Worm (Caenorhabditis elegans): ENCODE measurements around the gene srx-21.

srx-21 gene

DNA sequence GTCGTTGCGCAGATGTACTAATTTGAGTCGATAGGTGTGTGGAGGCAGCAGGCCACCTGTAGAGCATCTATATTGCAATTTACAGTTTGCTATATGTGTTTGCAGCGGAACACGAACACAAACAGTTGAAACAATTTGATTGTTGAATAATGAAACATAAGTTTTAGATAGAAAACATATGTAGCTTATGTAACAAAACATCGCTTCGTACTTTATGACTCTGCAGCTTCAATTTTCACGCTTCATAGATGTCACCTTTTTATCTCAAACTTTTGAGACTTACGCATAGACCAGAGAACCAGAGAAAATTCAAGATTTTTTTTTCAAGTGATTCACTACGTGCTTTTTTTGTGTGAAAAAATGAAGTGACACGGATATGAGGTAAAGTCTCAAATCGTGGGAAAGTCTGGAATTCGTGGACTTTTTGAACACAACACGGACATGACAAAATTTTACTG is 47.1 kb downstream of the srx-21 start, which contains the start of gene fbxb-72 (continued):
- TF ChIP-seq ama-1 (optimal IDR thresholded peaks at IDR 0.05) (peak; percentile 98), nhr-6 (tag; optimal IDR thresholded peaks at IDR 0.05) (peak; percentile 63), nhr-21 (tag; optimal IDR thresholded peaks at IDR 0.05) (peak; percentile 95)

DNA sequence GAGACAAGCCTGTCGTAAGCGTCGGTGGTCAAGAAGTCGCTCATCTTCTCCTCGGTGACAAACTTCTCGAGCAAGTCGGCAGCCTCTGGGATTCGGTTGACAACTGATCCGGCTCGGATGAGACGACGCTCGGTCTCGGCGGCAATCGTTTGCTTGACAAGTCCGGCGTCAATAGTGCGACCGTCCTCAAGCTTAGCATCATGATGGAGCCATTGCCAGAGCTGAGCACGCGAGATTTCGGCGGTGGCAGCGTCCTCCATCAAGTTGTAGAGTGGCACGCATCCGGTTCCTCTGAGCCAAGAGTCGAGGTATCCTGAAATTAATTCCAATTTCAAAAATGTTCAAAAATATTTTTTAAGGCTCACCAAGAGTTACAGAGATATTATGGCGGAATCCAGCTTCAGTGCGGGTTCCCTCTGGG is 47.6 kb downstream of the srx-21 start:
- TF ChIP-seq sma-3 (GFP tag; optimal IDR thresholded peaks at IDR 0.05) (peak; percentile 31), sma-9 (GFP tag; optimal IDR thresholded peaks at IDR 0.05) (no peak), sma-9 (tag; optimal IDR thresholded peaks at IDR 0.05) (no peak)

DNA sequence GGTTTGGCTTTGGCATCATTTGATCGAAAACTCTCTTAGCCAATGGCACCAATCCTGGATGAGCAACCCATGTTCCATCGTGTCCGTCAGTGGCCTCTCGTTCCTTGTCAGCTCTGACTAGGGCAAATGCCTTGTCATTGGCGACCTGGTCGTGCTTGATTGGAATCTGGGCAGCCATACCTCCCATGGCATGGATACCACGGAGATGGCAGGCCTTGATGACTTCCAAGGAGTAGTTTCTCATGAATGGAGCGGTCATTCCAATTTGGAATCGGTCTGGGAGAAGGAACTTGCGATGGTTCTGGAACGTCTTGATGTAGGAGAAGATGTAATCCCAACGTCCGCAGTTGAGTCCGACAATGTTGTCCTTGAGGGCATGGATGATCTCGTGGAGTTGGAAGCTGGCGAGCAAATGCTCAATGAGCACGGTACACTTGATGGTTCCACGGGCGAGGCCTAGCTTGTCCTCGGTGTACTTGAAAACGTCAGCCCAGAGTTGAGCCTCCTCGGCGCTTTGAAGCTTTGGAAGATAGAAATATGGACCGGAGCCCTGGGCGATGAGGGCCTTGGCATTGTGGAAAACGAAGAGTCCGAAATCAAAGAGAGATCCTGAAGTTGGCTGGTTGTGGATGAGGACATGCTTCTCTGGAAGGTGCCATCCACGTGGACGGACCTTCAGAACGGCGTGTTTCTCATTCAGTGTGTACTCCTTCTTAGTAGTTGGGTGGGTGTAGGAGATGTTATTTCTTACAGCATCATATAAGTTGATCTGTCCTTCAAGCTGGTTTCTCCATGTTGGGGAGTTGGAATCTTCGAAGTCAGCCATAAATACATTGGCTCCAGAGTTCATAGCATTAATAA is 48.3 kb downstream of the srx-21 start:
- TF ChIP-seq nhr-21 (tag; optimal IDR thresholded peaks at IDR 0.05): peak; percentile 16
- no peak for TF ChIP-seq skn-1 (tag; optimal IDR thresholded peaks at IDR 0.05)
- no peak for TF ChIP-seq mdl-1 (tag; optimal IDR thresholded peaks at IDR 0.05)
- TF ChIP-seq ama-1 (optimal IDR thresholded peaks at IDR 0.05): peak; percentile 92
- no peak for TF ChIP-seq nhr-23 (tag; optimal IDR thresholded peaks at IDR 0.05)
- TF ChIP-seq lin-11 (tag; optimal IDR thresholded peaks at IDR 0.05): peak; percentile 13
- no peak for TF ChIP-seq elt-1 (tag; optimal IDR thresholded peaks at IDR 0.05)
- peak; percentile 41 for TF ChIP-seq sma-9 (GFP tag; optimal IDR thresholded peaks at IDR 0.05)
- TF ChIP-seq sma-9 (tag; optimal IDR thresholded peaks at IDR 0.05): no peak
- no peak for TF ChIP-seq zag-1 (tag; optimal IDR thresholded peaks at IDR 0.05)
- TF ChIP-seq nhr-25 (tag; optimal IDR thresholded peaks at IDR 0.05): no peak
- no peak for TF ChIP-seq alr-1 (tag; optimal IDR thresholded peaks at IDR 0.05)
- peak; percentile 14 for TF ChIP-seq Y55F3AM.14 (GFP tag; optimal IDR thresholded peaks at IDR 0.05)
- TF ChIP-seq nhr-237 (tag; optimal IDR thresholded peaks at IDR 0.05): no peak
- TF ChIP-seq dmd-4 (tag; optimal IDR thresholded peaks at IDR 0.05): no peak
- no peak for TF ChIP-seq ztf-1 (GFP tag; conservative IDR thresholded peaks at IDR 0.05)
- TF ChIP-seq nhr-129 (tag; optimal IDR thresholded peaks at IDR 0.05): peak; percentile 35

DNA sequence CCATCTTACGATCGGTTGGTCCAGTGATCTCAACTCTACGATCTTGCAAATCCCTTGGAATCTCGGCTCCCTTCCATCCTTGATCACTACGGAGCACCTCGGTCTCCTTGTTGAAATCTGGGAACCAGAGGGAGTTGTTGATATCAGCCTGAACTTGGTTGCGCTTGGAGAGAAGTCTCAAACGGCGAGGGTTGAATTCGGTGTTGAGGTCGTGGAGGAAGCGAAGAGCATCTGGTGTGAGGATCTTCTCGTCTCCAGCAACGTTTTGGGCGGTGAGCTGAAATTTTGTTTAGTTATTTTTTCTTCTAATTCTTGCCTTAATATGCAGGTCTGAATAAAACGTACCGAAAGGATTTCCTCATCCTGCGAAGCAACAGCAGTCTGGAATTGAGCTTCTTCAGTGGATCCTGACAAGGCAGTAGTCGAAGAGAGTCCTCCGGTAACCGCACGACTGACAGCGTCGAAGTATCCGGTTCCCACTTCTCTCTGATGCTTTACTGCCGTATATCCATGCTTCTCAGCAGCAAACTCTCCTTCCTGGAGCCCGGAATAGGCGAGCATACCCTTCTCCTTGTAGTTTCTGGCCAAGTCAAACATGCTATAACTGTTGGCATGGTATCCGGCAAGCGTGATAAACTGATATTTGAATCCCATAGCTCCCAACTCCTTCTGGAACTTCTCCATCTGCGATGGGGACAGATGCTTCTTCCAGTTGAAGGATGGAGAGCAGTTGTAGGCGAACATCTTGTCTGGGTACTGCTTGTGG is 49.2 kb downstream of the srx-21 start:
- TF ChIP-seq snpc-4 (tag; optimal IDR thresholded peaks at IDR 0.05) (no peak), zag-1 (tag; optimal IDR thresholded peaks at IDR 0.05) (no peak), gmeb-1 (tag; optimal IDR thresholded peaks at IDR 0.05) (no peak), sem-4 (tag; optimal IDR thresholded peaks at IDR 0.05) (no peak), nhr-6 (tag; optimal IDR thresholded peaks at IDR 0.05) (no peak), mbf-1 (tag; optimal IDR thresholded peaks at IDR 0.05) (no peak), unc-55 (GFP tag; optimal IDR thresholded peaks at IDR 0.05) (no peak), lin-13 (GFP tag; optimal IDR thresholded peaks at IDR 0.05) (no peak), fos-1 (tag; optimal IDR thresholded peaks at IDR 0.05) (no peak), nhr-21 (tag; optimal IDR thresholded peaks at IDR 0.05) (no peak), dmd-4 (tag; optimal IDR thresholded peaks at IDR 0.05) (no peak), nhr-10 (tag; optimal IDR thresholded peaks at IDR 0.05) (no peak), aly-2 (tag; optimal IDR thresholded peaks at IDR 0.05) (no peak), ztf-1 (GFP tag; conservative IDR thresholded peaks at IDR 0.05) (no peak), ztf-11 (tag; optimal IDR thresholded peaks at IDR 0.05) (no peak), Y55F3AM.14 (GFP tag; optimal IDR thresholded peaks at IDR 0.05) (peak; percentile 27), alr-1 (tag; optimal IDR thresholded peaks at IDR 0.05) (no peak), ceh-82 (tag; optimal IDR thresholded peaks at IDR 0.05) (no peak), nhr-12 (tag; optimal IDR thresholded peaks at IDR 0.05) (no peak), ceh-16 (tag; optimal IDR thresholded peaks at IDR 0.05) (no peak), crh-2 (tag; optimal IDR thresholded peaks at IDR 0.05) (peak; percentile 14), peb-1 (tag; optimal IDR thresholded peaks at IDR 0.05) (no peak), skn-1 (tag; optimal IDR thresholded peaks at IDR 0.05) (no peak), elt-3 (tag; optimal IDR thresholded peaks at IDR 0.05) (no peak), sma-9 (GFP tag; optimal IDR thresholded peaks at IDR 0.05) (no peak), sma-9 (tag; optimal IDR thresholded peaks at IDR 0.05) (no peak), lin-39 (tag; optimal IDR thresholded peaks at IDR 0.05) (no peak), lsy-2 (tag; optimal IDR thresholded peaks at IDR 0.05) (peak in 1 of 2 experiments; percentile 29), ama-1 (optimal IDR thresholded peaks at IDR 0.05) (peak; percentile 94)

Data from whole organism, L2 larva.